Worm (Caenorhabditis elegans) whole organism, young adult: ENCODE results near the gene F54H12.5.
A peak's percentile ranks its signal among the peaks of the same experiment; 100 is the strongest.
"Not testable (repeated sequence)": the region's sequence is repeated elsewhere in the genome, so short reads cannot be mapped to it uniquely, and the experiment has no call there.

Experiments used
- B0261.1 ChIP-seq: sonication (generic microtip); optimal IDR thresholded peaks from 2 replicates; lab custom pipeline; 2016; ENCODE audit warnings: mild to moderate bottlenecking, missing genetic modification characterization, moderate library complexity, missing compliant biosample characterization
- B0336.3 ChIP-seq: fragments of 200-800 bp; sonication (Bioruptor generic); IDR thresholded peaks from 2 replicates; pipeline ENCODE4 v1.3.6; 2022; ENCODE audit warnings: missing genetic modification characterization, missing compliant biosample characterization
- F10E7.11 ChIP-seq: sonication (generic microtip); optimal IDR thresholded peaks from 2 replicates; lab custom pipeline; 2017; ENCODE audit warnings: mild to moderate bottlenecking, missing genetic modification characterization, moderate library complexity, missing compliant biosample characterization
- F39B2.1 ChIP-seq: fragments of 200-800 bp; sonication (Bioruptor generic); IDR thresholded peaks from 2 replicates; pipeline ENCODE4 v1.3.6; 2022; ENCODE audit warnings: missing genetic modification reagents, missing genetic modification characterization, missing compliant biosample characterization
- F55B11.4 ChIP-seq: sonication (generic microtip); optimal IDR thresholded peaks from 2 replicates; lab custom pipeline; 2016; ENCODE audit warnings: missing compliant biosample characterization, missing genetic modification characterization, borderline replicate concordance; ENCODE audit not compliant: insufficient read depth
- Y53F4B.3 ChIP-seq: fragments of 200-800 bp; sonication (Bioruptor generic); IDR thresholded peaks from 2 replicates; pipeline ENCODE4 v1.3.6; 2022; ENCODE audit warnings: missing genetic modification reagents, missing genetic modification characterization, missing compliant biosample characterization
- attf-5 ChIP-seq: fragments of 200-800 bp; sonication (Bioruptor generic); optimal IDR thresholded peaks from 2 replicates; lab custom pipeline; 2018; ENCODE audit warnings: mild to moderate bottlenecking, missing genetic modification characterization, missing compliant biosample characterization
- cebp-1 ChIP-seq, 2 experiments: fragments of 200-800 bp in 1 of 2; sonication (Bioruptor generic) in 1 of 2; sonication (generic microtip) in 1 of 2; IDR thresholded peaks in 1 of 2; optimal IDR thresholded peaks in 1 of 2; 2 replicates each; pipeline versions ENCODE4 v1.3.6 to Lab custom; 2017 to 2022; ENCODE audit warnings: missing compliant biosample characterization in 2 of 2, missing genetic modification characterization in 2 of 2, mild to moderate bottlenecking in 1 of 2, missing genetic modification reagents in 1 of 2, moderate library complexity in 1 of 2
- egl-44 ChIP-seq: fragments of 200-800 bp; sonication (Bioruptor generic); IDR thresholded peaks from 2 replicates; pipeline ENCODE4 v1.3.6; 2022; ENCODE audit warnings: missing genetic modification reagents, missing genetic modification characterization, missing compliant biosample characterization
- fkh-3 ChIP-seq: sonication (generic microtip); optimal IDR thresholded peaks from 2 replicates; lab custom pipeline; 2016; ENCODE audit warnings: mild to moderate bottlenecking, missing genetic modification characterization, missing compliant biosample characterization
- hmg-1.2 ChIP-seq: fragments of 200-800 bp; sonication (Bioruptor generic); IDR thresholded peaks from 2 replicates; pipeline ENCODE4 v1.3.6; 2022; ENCODE audit warnings: missing genetic modification reagents, missing genetic modification characterization, missing compliant biosample characterization
- hrde-1 ChIP-seq: sonication (generic microtip); optimal IDR thresholded peaks from 2 replicates; lab custom pipeline; 2016; ENCODE audit warnings: missing genetic modification characterization, mild to moderate bottlenecking, missing compliant biosample characterization, moderate library complexity, missing genotype, missing genetic modification reagents, borderline replicate concordance
- lin-26 ChIP-seq: fragments of 200-800 bp; sonication (Bioruptor generic); IDR thresholded peaks from 2 replicates; pipeline ENCODE4 v1.3.6; 2022; ENCODE audit warnings: missing genetic modification reagents, missing genetic modification characterization, missing compliant biosample characterization
- madf-6 ChIP-seq: fragments of 200-800 bp; sonication (Bioruptor generic); IDR thresholded peaks from 2 replicates; pipeline ENCODE4 v1.3.6; 2022; ENCODE audit warnings: missing genetic modification reagents, missing genetic modification characterization, missing compliant biosample characterization
- mxl-1 ChIP-seq: sonication (generic microtip); optimal IDR thresholded peaks from 2 replicates; lab custom pipeline; 2016; ENCODE audit warnings: missing genetic modification characterization, missing compliant biosample characterization
- nfyb-1 ChIP-seq: fragments of 200-800 bp; sonication (Bioruptor generic); IDR thresholded peaks from 2 replicates; pipeline ENCODE4 v1.3.6; 2022; ENCODE audit warnings: missing genetic modification reagents, missing genetic modification characterization, missing compliant biosample characterization
- nhr-90 ChIP-seq: sonication (generic microtip); optimal IDR thresholded peaks from 2 replicates; lab custom pipeline; 2016; ENCODE audit warnings: missing genotype, mild to moderate bottlenecking, missing genetic modification characterization, missing compliant biosample characterization
- rpc-1 ChIP-seq, 2 experiments: fragments of 150-350 bp in 1 of 2; sonication (generic microtip) in 1 of 2; optimal IDR thresholded peaks; 2 replicates each; lab custom pipeline; 2014 to 2018; ENCODE audit warnings: missing biosample characterization in 1 of 2, missing genetic modification characterization in 1 of 2, missing genetic modification reagents in 1 of 2, missing genotype in 1 of 2
- tbp1 ChIP-seq: fragments of 200-800 bp; sonication (Bioruptor generic); optimal IDR thresholded peaks from 2 replicates; lab custom pipeline; 2018; ENCODE audit warnings: mild to moderate bottlenecking, missing genetic modification characterization, missing compliant biosample characterization
- zim-3 ChIP-seq: sonication (generic microtip); optimal IDR thresholded peaks from 2 replicates; lab custom pipeline; 2017; ENCODE audit warnings: mild to moderate bottlenecking, missing genetic modification characterization, moderate library complexity, missing compliant biosample characterization
- ztf-18 ChIP-seq: sonication (generic microtip); optimal IDR thresholded peaks from 2 replicates; lab custom pipeline; 2016; ENCODE audit warnings: missing genotype, mild to moderate bottlenecking, missing genetic modification characterization, missing compliant biosample characterization

Gene F54H12.5

DNA sequence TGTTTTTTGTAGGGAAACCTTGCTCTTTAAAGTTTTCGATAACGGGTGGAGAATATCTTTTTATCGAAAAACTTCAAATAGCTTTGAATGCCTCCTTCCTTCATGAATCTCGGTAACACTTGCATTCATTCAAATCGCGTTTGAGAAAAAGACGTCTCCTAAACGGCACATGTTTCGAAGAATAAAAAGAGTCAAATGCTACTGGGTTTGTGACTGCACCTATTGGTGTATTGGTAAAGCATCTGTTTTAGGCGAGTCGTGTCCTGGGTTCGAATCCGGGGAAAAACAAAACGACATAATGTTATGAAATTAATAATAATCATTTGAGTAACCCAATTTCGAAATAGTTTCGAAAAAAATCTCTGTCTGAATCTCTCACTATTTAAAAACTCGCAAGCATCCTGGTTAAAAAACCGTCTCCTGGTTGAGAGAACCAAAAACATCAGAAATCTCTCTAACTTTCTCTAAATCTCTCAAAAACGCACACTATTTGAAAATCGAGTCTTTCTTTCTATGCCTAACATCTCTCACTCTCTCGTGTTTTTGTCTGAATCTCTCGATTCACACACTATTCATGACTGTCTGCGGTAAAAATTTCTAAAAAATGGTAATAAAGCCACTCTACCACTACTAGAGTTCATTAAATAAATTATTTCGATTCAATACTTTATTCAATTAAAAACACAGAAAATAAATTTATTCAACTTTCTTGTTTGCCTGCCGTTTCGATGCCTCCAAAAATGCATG is 5.8 kb downstream of the F54H12.5 start:
- TF ChIP-seq ztf-18 (tag; lab: Kevin White, UChicago) (peak; percentile 31), hmg-1.2 (peak; percentile 57), madf-6 (GFP tag; lab: Robert Waterston, UW) (peak; percentile 46; the same call in 1 of the 2 replicates), lin-26 (GFP tag; lab: Robert Waterston, UW) (peak; percentile 44; the same call in 1 of the 2 replicates), rpc-1 (optimal IDR thresholded peaks at IDR 0.05; lab: Kevin White, UChicago) (peak; percentile 23), rpc-1 (tag; optimal IDR thresholded peaks at IDR 0.05; lab: Kevin White, UChicago) (peak; percentile 66), B0261.1 (tag; lab: Kevin White, UChicago) (peak; percentile 38), tbp1 (GFP tag; lab: Kevin White, UChicago) (peak; percentile 14)

DNA sequence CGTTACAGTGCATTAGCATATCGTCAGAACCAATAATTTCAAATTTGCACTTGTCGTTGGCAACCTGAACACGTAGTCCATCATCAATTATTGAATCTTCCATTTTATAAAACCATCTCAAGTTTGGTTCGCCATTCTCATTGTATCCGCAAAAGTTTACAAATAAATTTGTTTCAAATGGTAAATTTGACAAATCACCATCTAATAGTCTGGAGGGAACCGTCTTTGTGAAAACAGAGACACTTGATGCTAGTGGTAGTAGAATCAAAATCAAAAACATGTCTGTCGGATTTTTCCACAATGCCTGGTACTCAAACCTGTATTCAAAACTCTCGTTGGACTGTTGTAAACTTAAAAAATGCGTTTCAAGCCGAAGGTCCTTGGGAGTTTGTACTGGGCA is 7.7 kb downstream of the F54H12.5 start, which contains the start of gene F54H12.2:
Gene F54H12.2, plus strand, starts transcription at position 301 of the 400 bp plus-strand sequence.
- not testable (repeated sequence) for TF ChIP-seq B0336.3; nhr-90 (tag; lab: Kevin White, UChicago); mxl-1 (tag; lab: Kevin White, UChicago)
- TF ChIP-seq, all 124 proteins: peak for 0; not testable (repeated sequence) for 124

DNA sequence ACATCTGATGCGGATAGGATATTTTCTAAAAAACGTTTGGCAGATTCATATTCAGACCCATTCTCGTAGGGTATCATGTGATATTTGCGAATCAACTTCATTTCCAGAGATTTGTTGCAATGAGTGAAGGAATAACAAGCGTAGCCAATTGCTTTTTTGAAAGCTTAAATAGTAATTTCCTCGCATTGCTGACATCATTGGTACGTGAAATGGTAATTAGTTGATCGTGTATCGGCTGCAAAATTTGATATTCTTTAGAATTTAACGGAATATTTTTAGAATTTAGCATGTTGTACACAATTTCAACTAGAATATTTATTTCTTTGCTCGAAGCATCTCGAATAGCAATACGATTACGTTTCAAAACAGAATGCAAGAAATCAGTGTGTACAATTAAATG is 9.3 kb downstream of the F54H12.5 start, which contains the start of gene F54H12.4:
Gene F54H12.4, minus strand, starts transcription at position 101 of the 400 bp plus-strand sequence.
- TF ChIP-seq nfyb-1 (GFP tag; lab: Robert Waterston, UW); F39B2.1 (GFP tag; lab: Robert Waterston, UW); mxl-1 (tag; lab: Kevin White, UChicago): not testable (repeated sequence)

DNA sequence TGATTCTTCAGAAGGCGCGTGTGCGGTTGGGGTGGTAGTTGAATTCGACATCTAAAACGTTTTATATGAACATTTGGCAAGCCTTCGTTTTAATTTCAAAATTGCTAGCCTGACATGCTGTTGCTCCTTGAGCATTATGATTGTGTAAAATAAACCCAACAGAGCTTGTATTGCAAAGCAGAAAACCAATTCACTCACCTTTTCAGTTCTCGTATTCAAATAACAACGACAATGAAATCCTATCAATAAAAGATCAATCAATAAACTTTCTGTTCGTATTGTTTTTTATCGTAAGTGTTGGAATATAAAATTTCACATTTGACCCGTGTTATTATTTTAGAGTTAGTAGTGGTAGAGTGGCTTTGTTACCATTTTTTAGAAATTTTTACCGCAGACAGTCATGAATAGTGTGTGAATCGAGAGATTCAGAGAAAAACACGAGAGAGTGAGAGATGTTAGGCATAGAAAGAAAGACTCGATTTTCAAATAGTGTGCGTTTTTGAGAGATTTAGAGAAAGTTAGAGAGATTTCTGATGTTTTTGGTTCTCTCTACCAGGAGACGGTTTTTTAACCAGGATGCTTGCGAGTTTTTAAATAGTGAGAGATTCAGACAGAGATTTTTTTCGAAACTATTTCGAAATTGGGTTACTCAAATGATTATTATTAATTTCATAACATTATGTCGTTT is 12.9 kb downstream of the F54H12.5 start, which contains the start of gene F54H12.10:
Gene F54H12.10, minus strand, starts transcription at position 51 of the 688 bp plus-strand sequence.
- TF ChIP-seq nfyb-1 (GFP tag; lab: Robert Waterston, UW) (peak; percentile 58; the same call in 1 of the 2 replicates), tbp1 (GFP tag; lab: Kevin White, UChicago) (peak; percentile 0), rpc-1 (optimal IDR thresholded peaks at IDR 0.05; lab: Kevin White, UChicago) (peak; percentile 32), rpc-1 (tag; optimal IDR thresholded peaks at IDR 0.05; lab: Kevin White, UChicago) (peak; percentile 66), hmg-1.2 (peak; percentile 72; the same call in 1 of the 2 replicates), B0261.1 (tag; lab: Kevin White, UChicago) (peak; percentile 43), cebp-1 (tag; optimal IDR thresholded peaks at IDR 0.05; lab: Kevin White, UChicago) (peak; percentile 40)
- TF ChIP-seq cebp-1 (GFP tag; IDR thresholded peaks at IDR 0.05; lab: Robert Waterston, UW) = not testable (repeated sequence)

DNA sequence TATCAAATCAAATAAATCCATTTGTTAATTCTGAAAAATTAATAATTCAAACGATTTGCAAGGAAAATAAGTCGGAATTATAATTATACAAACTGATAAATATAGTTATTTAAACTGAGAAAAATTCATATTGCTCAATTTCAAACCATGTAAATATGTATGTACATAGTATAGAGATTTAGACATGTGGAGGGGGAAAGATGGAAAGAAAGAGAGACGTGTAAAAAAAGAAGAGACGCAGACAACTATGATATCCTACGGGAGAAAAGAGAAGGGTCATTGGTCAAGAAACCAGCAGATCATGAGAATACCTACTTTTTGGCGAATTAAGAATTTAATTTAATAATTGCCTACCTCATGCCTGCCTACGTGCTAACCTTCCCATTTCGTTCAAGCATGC is 13.9 kb downstream of the F54H12.5 start, which contains the start of gene C29E4.11:
Gene C29E4.11, minus strand, starts transcription at position 30 of the 400 bp plus-strand sequence.
- TF ChIP-seq egl-44 (GFP tag; lab: Robert Waterston, UW) (no peak), fkh-3 (tag; lab: Kevin White, UChicago) (no peak), zim-3 (tag; lab: Kevin White, UChicago) (no peak), hmg-1.2 (peak; percentile 85), nfyb-1 (GFP tag; lab: Robert Waterston, UW) (no peak), hrde-1 (tag; lab: Kevin White, UChicago) (no peak), attf-5 (no peak), F10E7.11 (no peak)

DNA sequence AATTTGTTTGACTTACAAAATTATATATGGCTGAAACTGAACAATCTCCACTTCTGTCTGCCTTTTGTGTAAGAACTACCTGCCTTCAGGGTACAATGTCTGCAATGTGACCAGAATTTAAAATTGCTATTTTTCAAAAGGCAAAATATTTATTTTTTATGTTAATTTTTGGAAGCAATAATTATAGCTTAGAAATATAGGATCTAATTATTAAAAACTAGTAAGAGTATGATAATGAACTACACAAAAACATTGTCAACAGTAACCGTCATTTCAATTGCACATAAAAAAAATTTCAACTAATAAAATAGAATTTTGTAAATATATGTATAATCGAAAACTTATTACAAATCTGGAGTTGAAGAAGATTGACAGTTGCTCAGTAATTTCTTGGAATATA is 15.0 kb downstream of the F54H12.5 start, which contains the start of gene C29E4.9:
Gene C29E4.9, minus strand, starts transcription at position 101 of the 400 bp plus-strand sequence.
- TF ChIP-seq Y53F4B.3 (GFP tag; lab: Robert Waterston, UW) (no peak), F55B11.4 (tag; lab: Kevin White, UChicago) (no peak)
